Worm (Caenorhabditis elegans) whole organism, mixed stage, embryonic: Measurements from ENCODE around the gene W01A11.1.

Experiments
- bed-3 ChIP-seq: fragments of 200-800 bp; sonication (Bioruptor generic); optimal IDR thresholded peaks from 3 replicates; lab custom pipeline; 2018; ENCODE audit warnings: mild to moderate bottlenecking, missing genetic modification characterization, moderate library complexity, missing compliant biosample characterization
- ceh-83 ChIP-seq: fragments of 200-800 bp; sonication (Bioruptor generic); optimal IDR thresholded peaks from 2 replicates; lab custom pipeline; 2018; ENCODE audit warnings: mild to moderate bottlenecking, missing genetic modification characterization, missing compliant biosample characterization
- elt-1 ChIP-seq: sonication (generic microtip); optimal IDR thresholded peaks from 2 replicates; lab custom pipeline; 2017; ENCODE audit warnings: missing genetic modification characterization, mild to moderate bottlenecking, missing compliant biosample characterization, antibody characterized with exemption, moderate library complexity, borderline replicate concordance; ENCODE audit not compliant: insufficient read depth
- elt-3 ChIP-seq: fragments of 150-350 bp; optimal IDR thresholded peaks from 2 replicates; lab custom pipeline; 2014; ENCODE audit warnings: missing biosample characterization, missing genetic modification characterization
- flh-1 ChIP-seq: fragments of 200-800 bp; sonication (Bioruptor generic); optimal IDR thresholded peaks from 2 replicates; lab custom pipeline; 2018; ENCODE audit warnings: mild to moderate bottlenecking, missing genetic modification characterization, moderate library complexity, missing compliant biosample characterization
- hlh-1 ChIP-seq: fragments of 150-350 bp; optimal IDR thresholded peaks from 2 replicates; lab custom pipeline; 2014; ENCODE audit warnings: missing biosample characterization, missing genetic modification reagents, missing genetic modification characterization
- nhr-237 ChIP-seq: fragments of 150-350 bp; optimal IDR thresholded peaks from 2 replicates; lab custom pipeline; 2014; ENCODE audit warnings: missing biosample characterization, missing genetic modification characterization
- nhr-76 ChIP-seq: sonication (generic microtip); optimal IDR thresholded peaks from 2 replicates; lab custom pipeline; 2017; ENCODE audit warnings: missing biosample characterization, missing genetic modification characterization
- pha-4 ChIP-seq: fragments of 150-350 bp; optimal IDR thresholded peaks from 2 replicates; lab custom pipeline; 2018; ENCODE audit warnings: missing biosample characterization, missing genetic modification reagents, missing genetic modification characterization
- sem-2 ChIP-seq: fragments of 200-800 bp; sonication (Bioruptor generic); optimal IDR thresholded peaks from 2 replicates; lab custom pipeline; 2018; ENCODE audit warnings: mild to moderate bottlenecking, missing genetic modification characterization, missing compliant biosample characterization
- snpc-4 ChIP-seq: fragments of 150-350 bp; optimal IDR thresholded peaks from 2 replicates; lab custom pipeline; 2014; ENCODE audit warnings: missing biosample characterization, missing genetic modification characterization
- unc-62 ChIP-seq: fragments of 150-350 bp; optimal IDR thresholded peaks from 2 replicates; lab custom pipeline; 2014; ENCODE audit warnings: missing biosample characterization, missing genetic modification reagents, missing genetic modification characterization
- ztf-11 ChIP-seq: fragments of 150-350 bp; optimal IDR thresholded peaks from 2 replicates; lab custom pipeline; 2014; ENCODE audit warnings: missing biosample characterization, missing genetic modification characterization

DNA sequence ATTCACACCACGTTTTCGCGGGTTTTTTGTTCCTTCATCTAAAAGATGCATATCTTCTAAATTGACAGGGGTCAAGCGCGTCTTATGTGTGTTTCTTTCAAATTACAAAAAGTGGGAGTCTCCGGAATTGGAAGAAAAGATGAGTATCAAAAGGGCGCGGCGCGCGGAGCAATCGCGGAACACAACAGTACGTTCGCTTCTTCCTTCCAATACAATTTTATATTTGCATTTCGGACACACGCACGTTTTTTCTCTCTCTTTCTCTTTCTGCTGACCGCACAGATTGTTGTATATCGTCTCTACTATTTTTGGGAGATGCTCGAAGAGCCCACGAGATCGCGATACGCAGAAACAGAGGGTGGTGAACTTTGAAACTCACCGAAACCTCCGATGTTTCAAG lies 49.3 kb downstream of the W01A11.1 start:
- no peak for TF ChIP-seq sem-2 (GFP tag; lab: Kevin White, UChicago)
- no peak for TF ChIP-seq nhr-237 (tag; lab: Kevin White, UChicago)
- TF ChIP-seq unc-62 (GFP tag; lab: Kevin White, UChicago), result no peak
- no peak for TF ChIP-seq elt-3 (tag; lab: Kevin White, UChicago)
- no peak for TF ChIP-seq ztf-11 (tag; lab: Kevin White, UChicago)
- TF ChIP-seq ceh-83 (GFP tag; lab: Kevin White, UChicago), result no peak
- no peak for TF ChIP-seq flh-1
- TF ChIP-seq hlh-1, result no peak
- TF ChIP-seq snpc-4 (tag; lab: Kevin White, UChicago), result no peak
- no peak for TF ChIP-seq nhr-76
- no peak for TF ChIP-seq pha-4 (tag; lab: Kevin White, UChicago)
- no peak for TF ChIP-seq elt-1 (tag; lab: Kevin White, UChicago)
- TF ChIP-seq bed-3 (GFP tag; lab: Kevin White, UChicago), result no peak
